Worm (Caenorhabditis elegans) whole organism, mixed stage, embryonic: ENCODE results near the gene K09H11.15.

Experiments
- blmp-1 ChIP-seq: fragments of 150-350 bp; optimal IDR thresholded peaks from 2 replicates; lab custom pipeline; 2014; ENCODE audit warnings: missing biosample characterization, missing genetic modification characterization
- ces-1 ChIP-seq: fragments of 150-350 bp; optimal IDR thresholded peaks from 2 replicates; lab custom pipeline; 2014; ENCODE audit warnings: missing biosample characterization, missing genetic modification reagents, missing genetic modification characterization
- elt-1 ChIP-seq: sonication (generic microtip); optimal IDR thresholded peaks from 2 replicates; lab custom pipeline; 2017; ENCODE audit warnings: missing genetic modification characterization, mild to moderate bottlenecking, missing compliant biosample characterization, antibody characterized with exemption, moderate library complexity, borderline replicate concordance; ENCODE audit not compliant: insufficient read depth
- elt-3 ChIP-seq: fragments of 150-350 bp; optimal IDR thresholded peaks from 2 replicates; lab custom pipeline; 2014; ENCODE audit warnings: missing biosample characterization, missing genetic modification characterization
- lin-13 ChIP-seq: fragments of 150-350 bp; optimal IDR thresholded peaks from 2 replicates; lab custom pipeline; 2014; ENCODE audit warnings: missing biosample characterization, missing genetic modification characterization
- mab-5 ChIP-seq: fragments of 150-350 bp; optimal IDR thresholded peaks from 2 replicates; lab custom pipeline; 2014; ENCODE audit warnings: missing biosample characterization, missing genetic modification characterization
- mls-2 ChIP-seq: sonication (generic microtip); optimal IDR thresholded peaks from 2 replicates; lab custom pipeline; 2016; ENCODE audit warnings: mild to moderate bottlenecking, missing genetic modification characterization, moderate library complexity, missing compliant biosample characterization
- nhr-12 ChIP-seq: fragments of 150-350 bp; optimal IDR thresholded peaks from 2 replicates; lab custom pipeline; 2014; ENCODE audit warnings: missing biosample characterization, missing genetic modification characterization
- nhr-28 ChIP-seq: fragments of 150-350 bp; optimal IDR thresholded peaks from 2 replicates; lab custom pipeline; 2014; ENCODE audit warnings: missing biosample characterization, missing genetic modification characterization
- sptf-1 ChIP-seq: sonication (generic microtip); optimal IDR thresholded peaks from 2 replicates; lab custom pipeline; 2017; ENCODE audit warnings: mild to moderate bottlenecking, missing genetic modification characterization, moderate library complexity, missing compliant biosample characterization
- tbx-8 ChIP-seq: fragments of 200-800 bp; sonication (Bioruptor generic); optimal IDR thresholded peaks from 2 replicates; lab custom pipeline; 2018; ENCODE audit warnings: mild to moderate bottlenecking, missing genetic modification characterization, moderate library complexity, missing compliant biosample characterization
- unc-39 ChIP-seq: fragments of 150-350 bp; optimal IDR thresholded peaks from 2 replicates; lab custom pipeline; 2014; ENCODE audit warnings: missing biosample characterization, missing genetic modification characterization
- unc-62 ChIP-seq: fragments of 150-350 bp; optimal IDR thresholded peaks from 2 replicates; lab custom pipeline; 2014; ENCODE audit warnings: missing biosample characterization, missing genetic modification reagents, missing genetic modification characterization

ce11 chrV:5695635-5696034 lies 35.0 kb downstream of the K09H11.15 start:
- no peak for TF ChIP-seq lin-13
- no peak for TF ChIP-seq elt-3 (tag; lab: Kevin White, UChicago)
- no peak for TF ChIP-seq sptf-1 (tag; lab: Kevin White, UChicago)
- no peak for TF ChIP-seq ces-1 (GFP tag; lab: Kevin White, UChicago)
- TF ChIP-seq unc-39 (tag; lab: Kevin White, UChicago), result no peak
- TF ChIP-seq nhr-12 (tag; lab: Kevin White, UChicago), result no peak
- no peak for TF ChIP-seq elt-1 (tag; lab: Kevin White, UChicago)
- no peak for TF ChIP-seq tbx-8 (GFP tag; lab: Kevin White, UChicago)
- no peak for TF ChIP-seq nhr-28 (tag; lab: Kevin White, UChicago)
- no peak for TF ChIP-seq unc-62
- TF ChIP-seq mls-2 (tag; lab: Kevin White, UChicago), result no peak
- TF ChIP-seq blmp-1, result no peak
- no peak for TF ChIP-seq mab-5 (tag; lab: Kevin White, UChicago)
